Worm (Caenorhabditis elegans): Measurements from ENCODE around the gene T24C4.3.

ce11 chrIII:895525-895924 is 23.3 kb upstream of the T24C4.3 start, which contains the start of the genes ztf-18 and F23H11.2:
- TF ChIP-seq lim-7 (GFP tag; IDR thresholded peaks at IDR 0.05): no peak
- TF ChIP-seq pqm-1 (tag; optimal IDR thresholded peaks at IDR 0.05): no peak
- TF ChIP-seq zag-1 (tag; optimal IDR thresholded peaks at IDR 0.05): no peak
